Worm (Caenorhabditis elegans) whole organism, L4 larva: Measurements from ENCODE around the gene xpo-1.

Experiments used
- fos-1 ChIP-seq: fragments of 150-350 bp; optimal IDR thresholded peaks from 2 replicates; lab custom pipeline; 2014; ENCODE audit warnings: missing biosample characterization, missing genetic modification characterization
- lin-13 ChIP-seq: fragments of 150-350 bp; optimal IDR thresholded peaks from 2 replicates; lab custom pipeline; 2014; ENCODE audit warnings: missing biosample characterization, missing genetic modification reagents, missing genetic modification characterization
- lsy-2 ChIP-seq, 2 experiments: fragments of 150-350 bp in 1 of 2; sonication (generic microtip) in 1 of 2; optimal IDR thresholded peaks; 2 replicates each; lab custom pipeline; 2014 to 2017; ENCODE audit warnings: missing biosample characterization in 2 of 2, missing genetic modification characterization in 2 of 2
- mdt-29 ChIP-seq: fragments of 200-800 bp; sonication (Bioruptor generic); IDR thresholded peaks from 2 replicates; pipeline ENCODE4 v1.3.6; 2022; ENCODE audit warnings: missing genetic modification reagents, missing genetic modification characterization, missing compliant biosample characterization
- nhr-11 ChIP-seq: fragments of 150-350 bp; optimal IDR thresholded peaks from 2 replicates; lab custom pipeline; 2014; ENCODE audit warnings: missing biosample characterization, missing genetic modification characterization
- zip-2 ChIP-seq: fragments of 150-350 bp; optimal IDR thresholded peaks from 2 replicates; lab custom pipeline; 2014; ENCODE audit warnings: missing biosample characterization, missing genetic modification characterization
- ztf-7 ChIP-seq: fragments of 150-350 bp; optimal IDR thresholded peaks from 2 replicates; lab custom pipeline; 2014; ENCODE audit warnings: missing biosample characterization, missing genetic modification characterization

DNA sequence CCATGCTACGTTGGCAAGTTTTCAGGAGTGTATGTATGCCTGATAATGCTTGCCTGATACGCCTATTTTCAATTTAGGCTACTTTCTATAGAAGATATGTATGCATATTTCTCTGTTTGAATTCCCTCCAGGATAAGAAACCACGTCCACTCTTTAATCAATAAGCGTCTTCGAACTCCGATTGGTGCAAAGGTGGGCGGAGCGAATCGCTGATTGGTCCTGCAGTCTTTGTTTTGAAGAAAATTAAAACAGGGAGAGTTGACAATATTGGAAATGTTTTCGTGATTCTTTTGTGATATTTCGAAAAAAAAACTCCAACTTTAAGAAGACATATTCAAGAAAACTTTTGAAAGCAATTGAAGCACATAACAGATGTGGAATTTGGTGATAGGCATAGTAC is 43.0 kb upstream of the xpo-1 start:
- TF ChIP-seq zip-2 (tag; lab: Kevin White, UChicago), result no peak
- no peak for TF ChIP-seq lsy-2 (tag; optimal IDR thresholded peaks at IDR 0.05; lab: Kevin White, UChicago)
- TF ChIP-seq nhr-11 (tag; lab: Kevin White, UChicago), result no peak
- no peak for TF ChIP-seq ztf-7 (tag; lab: Kevin White, UChicago)
- TF ChIP-seq fos-1 (tag; lab: Kevin White, UChicago), result no peak
- TF ChIP-seq mdt-29, result 0 out of 2 replicates have a peak, but pooled peaks have one; percentile 20
- no peak for TF ChIP-seq lin-13
